Fruit fly (Drosophila melanogaster) whole organism: ENCODE data around the gene IFT43.

Experiments
- CG8478 ChIP-seq: fragments of >200 bp; optimal IDR thresholded peaks from 2 replicates; lab custom pipeline; 2018; ENCODE audit warnings: inconsistent platforms
- Dll ChIP-seq: fragments of >200 bp; optimal IDR thresholded peaks from 2 replicates; lab custom pipeline; 2017
- EcR ChIP-seq, 2 experiments: fragments of >200 bp; optimal IDR thresholded peaks; 2 replicates each; lab custom pipeline; 2017; ENCODE audit warnings: missing biosample characterization in 2 of 2, missing genetic modification characterization in 2 of 2, missing genetic modification reagents in 2 of 2
- pan ChIP-seq: fragments of >200 bp; optimal IDR thresholded peaks from 2 replicates; lab custom pipeline; 2017
- psq ChIP-seq: fragments of >200 bp; optimal IDR thresholded peaks from 2 replicates; lab custom pipeline; 2017
- usp ChIP-seq: fragments of >200 bp; optimal IDR thresholded peaks from 2 replicates; lab custom pipeline; 2017; ENCODE audit warnings: missing biosample characterization, missing genetic modification characterization, mixed read lengths

The IFT43 gene

dm6 chr2L:12704418-12704920, 9.7 kb upstream of the IFT43 start, which contains the start of the genes CG5776 and spict:
Gene CG5776 (minus strand): TSS chr2L:12704451.
Gene spict (plus strand): TSS chr2L:12704725.
- TF ChIP-seq usp (no peak), Dll (lab: Kevin White, UChicago) (no peak), EcR (GFP tag; optimal IDR thresholded peaks at IDR 0.05; lab: Kevin White, UChicago) (no peak), CG8478 (lab: Kevin White, UChicago) (no peak), pan (no peak), psq (lab: Kevin White, UChicago) (no peak)

- no peak for TF ChIP-seq pan
- no peak for TF ChIP-seq CG8478 (lab: Kevin White, UChicago)
- no peak for TF ChIP-seq Dll (lab: Kevin White, UChicago)
- no peak for TF ChIP-seq EcR (GFP tag; optimal IDR thresholded peaks at IDR 0.05; lab: Kevin White, UChicago)
- TF ChIP-seq psq (lab: Kevin White, UChicago): no peak
- TF ChIP-seq usp: no peak
Measured at dm6 chr2L:12701498-12701897, 6.7 kb upstream of the IFT43 start.

- TF ChIP-seq EcR (GFP tag; optimal IDR thresholded peaks at IDR 0.05; lab: Kevin White, UChicago) (no peak), CG8478 (lab: Kevin White, UChicago) (no peak), psq (lab: Kevin White, UChicago) (no peak), usp (no peak), Dll (lab: Kevin White, UChicago) (no peak), pan (no peak)
Measured at dm6 chr2L:12700381-12700963, 5.7 kb upstream of the IFT43 start, which contains the start of gene CG17036. Gene CG17036 (minus strand): TSS chr2L:12700746.

dm6 chr2L:12697223-12697622, 2.4 kb upstream of the IFT43 start, which contains the start of gene CG5781:
Gene CG5781 (minus strand): TSS chr2L:12697323.
- TF ChIP-seq usp (no peak), pan (no peak), psq (lab: Kevin White, UChicago) (no peak), EcR (GFP tag; optimal IDR thresholded peaks at IDR 0.05; lab: Kevin White, UChicago) (no peak), CG8478 (lab: Kevin White, UChicago) (no peak), Dll (lab: Kevin White, UChicago) (no peak)

dm6 chr2L:12692343-12693079, 2.3 kb downstream of the IFT43 start, which contains the start of the genes CCT4 and CG6153:
Gene CCT4 (minus strand): TSS chr2L:12692934.
Gene CG6153 (plus strand): TSS chr2L:12692993.
- TF ChIP-seq psq (lab: Kevin White, UChicago) (no peak), usp (no peak), pan (no peak), Dll (lab: Kevin White, UChicago) (no peak), CG8478 (lab: Kevin White, UChicago) (no peak), EcR (GFP tag; optimal IDR thresholded peaks at IDR 0.05; lab: Kevin White, UChicago) (no peak)

dm6 chr2L:12689281-12689765, 5.5 kb downstream of the IFT43 start:
- no peak for TF ChIP-seq CG8478 (lab: Kevin White, UChicago)
- no peak for TF ChIP-seq pan
- TF ChIP-seq Dll (lab: Kevin White, UChicago): no peak
- TF ChIP-seq psq (lab: Kevin White, UChicago): no peak
- TF ChIP-seq EcR (GFP tag; optimal IDR thresholded peaks at IDR 0.05; lab: Kevin White, UChicago): no peak
- no peak for TF ChIP-seq usp

- no peak for TF ChIP-seq psq (lab: Kevin White, UChicago)
- no peak for TF ChIP-seq Dll (lab: Kevin White, UChicago)
- TF ChIP-seq pan: no peak
- TF ChIP-seq usp: no peak
- no peak for TF ChIP-seq EcR (GFP tag; optimal IDR thresholded peaks at IDR 0.05; lab: Kevin White, UChicago)
- no peak for TF ChIP-seq CG8478 (lab: Kevin White, UChicago)
Measured at dm6 chr2L:12686811-12687210, 8.0 kb downstream of the IFT43 start.

- TF ChIP-seq Dll (lab: Kevin White, UChicago): no peak
- no peak for TF ChIP-seq EcR (GFP tag; optimal IDR thresholded peaks at IDR 0.05; lab: Kevin White, UChicago)
- no peak for TF ChIP-seq usp
- TF ChIP-seq pan: no peak
- TF ChIP-seq CG8478 (lab: Kevin White, UChicago): no peak
Measured at dm6 chr2L:12681603-12682368, 13.0 kb downstream of the IFT43 start.

dm6 chr2L:12679310-12679709, 15.5 kb downstream of the IFT43 start:
- TF ChIP-seq EcR (GFP tag; optimal IDR thresholded peaks at IDR 0.05; lab: Kevin White, UChicago): no peak
- TF ChIP-seq CG8478 (lab: Kevin White, UChicago): no peak
- TF ChIP-seq usp: no peak
- TF ChIP-seq Dll (lab: Kevin White, UChicago): no peak
- TF ChIP-seq psq (lab: Kevin White, UChicago): no peak
- no peak for TF ChIP-seq pan

- no peak for TF ChIP-seq usp
- TF ChIP-seq Dll (lab: Kevin White, UChicago): no peak
- TF ChIP-seq CG8478 (lab: Kevin White, UChicago): no peak
- TF ChIP-seq psq (lab: Kevin White, UChicago): no peak
- TF ChIP-seq pan: no peak
- TF ChIP-seq EcR (GFP tag; optimal IDR thresholded peaks at IDR 0.05; lab: Kevin White, UChicago): no peak
Measured at dm6 chr2L:12678286-12678685, 16.5 kb downstream of the IFT43 start.

- no peak for TF ChIP-seq CG8478 (lab: Kevin White, UChicago)
Measured at dm6 chr2L:12674365-12674764, 20.4 kb downstream of the IFT43 start.
